Worm (Caenorhabditis elegans) whole organism, mixed stage, embryonic: Measurements from ENCODE around the gene ugt-11.

Experiments used
- bed-3 ChIP-seq: fragments of 200-800 bp; sonication (Bioruptor generic); optimal IDR thresholded peaks from 3 replicates; lab custom pipeline; 2018; ENCODE audit warnings: mild to moderate bottlenecking, missing genetic modification characterization, moderate library complexity, missing compliant biosample characterization
- blmp-1 ChIP-seq: fragments of 150-350 bp; optimal IDR thresholded peaks from 2 replicates; lab custom pipeline; 2014; ENCODE audit warnings: missing biosample characterization, missing genetic modification characterization
- ceh-39 ChIP-seq: fragments of 150-350 bp; optimal IDR thresholded peaks from 2 replicates; lab custom pipeline; 2014; ENCODE audit warnings: missing biosample characterization, missing genetic modification characterization
- ces-1 ChIP-seq: fragments of 150-350 bp; optimal IDR thresholded peaks from 2 replicates; lab custom pipeline; 2014; ENCODE audit warnings: missing biosample characterization, missing genetic modification reagents, missing genetic modification characterization
- drap-1 ChIP-seq: fragments of 200-800 bp; sonication (Bioruptor generic); optimal IDR thresholded peaks from 3 replicates; lab custom pipeline; 2018; ENCODE audit warnings: mild to moderate bottlenecking, missing genetic modification characterization, missing compliant biosample characterization
- elt-1 ChIP-seq: sonication (generic microtip); optimal IDR thresholded peaks from 2 replicates; lab custom pipeline; 2017; ENCODE audit warnings: missing genetic modification characterization, mild to moderate bottlenecking, missing compliant biosample characterization, antibody characterized with exemption, moderate library complexity, borderline replicate concordance; ENCODE audit not compliant: insufficient read depth
- lsy-2 ChIP-seq: fragments of 150-350 bp; optimal IDR thresholded peaks from 2 replicates; lab custom pipeline; 2014; ENCODE audit warnings: missing biosample characterization, missing genetic modification characterization
- mep-1 ChIP-seq: fragments of 150-350 bp; optimal IDR thresholded peaks from 2 replicates; lab custom pipeline; 2017; ENCODE audit warnings: missing biosample characterization, missing genetic modification reagents, missing genetic modification characterization, inconsistent platforms
- nhr-76 ChIP-seq: sonication (generic microtip); optimal IDR thresholded peaks from 2 replicates; lab custom pipeline; 2017; ENCODE audit warnings: missing biosample characterization, missing genetic modification characterization
- tbx-8 ChIP-seq: fragments of 200-800 bp; sonication (Bioruptor generic); optimal IDR thresholded peaks from 2 replicates; lab custom pipeline; 2018; ENCODE audit warnings: mild to moderate bottlenecking, missing genetic modification characterization, moderate library complexity, missing compliant biosample characterization
- unc-62 ChIP-seq: fragments of 150-350 bp; optimal IDR thresholded peaks from 2 replicates; lab custom pipeline; 2014; ENCODE audit warnings: missing biosample characterization, missing genetic modification reagents, missing genetic modification characterization

ugt-11 gene

DNA sequence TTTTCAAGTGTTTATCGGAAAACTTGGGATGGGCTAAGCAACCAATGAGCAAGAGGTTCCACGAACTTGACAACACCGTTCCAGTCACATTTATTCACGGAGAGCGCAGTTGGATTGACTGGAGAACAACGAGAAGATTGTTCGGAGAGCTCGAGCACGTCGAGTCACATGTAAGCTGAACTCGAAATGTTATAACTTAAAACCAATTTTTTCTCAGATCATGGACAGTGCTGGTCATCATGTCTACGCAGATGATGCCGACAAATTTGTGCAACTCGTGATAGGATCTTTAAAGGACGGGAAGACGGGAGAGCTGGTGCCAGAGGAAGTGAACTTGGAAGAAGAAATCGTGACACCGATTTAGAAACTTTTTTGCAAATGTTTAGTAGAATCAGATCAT is 48.4 kb downstream of the ugt-11 start:
- TF ChIP-seq mep-1 (tag; lab: Kevin White, UChicago) (no peak), nhr-76 (tag; lab: Kevin White, UChicago) (no peak), drap-1 (no peak), unc-62 (no peak), lsy-2 (no peak), elt-1 (no peak), ceh-39 (tag; lab: Kevin White, UChicago) (no peak), tbx-8 (GFP tag; lab: Kevin White, UChicago) (no peak), bed-3 (no peak)

DNA sequence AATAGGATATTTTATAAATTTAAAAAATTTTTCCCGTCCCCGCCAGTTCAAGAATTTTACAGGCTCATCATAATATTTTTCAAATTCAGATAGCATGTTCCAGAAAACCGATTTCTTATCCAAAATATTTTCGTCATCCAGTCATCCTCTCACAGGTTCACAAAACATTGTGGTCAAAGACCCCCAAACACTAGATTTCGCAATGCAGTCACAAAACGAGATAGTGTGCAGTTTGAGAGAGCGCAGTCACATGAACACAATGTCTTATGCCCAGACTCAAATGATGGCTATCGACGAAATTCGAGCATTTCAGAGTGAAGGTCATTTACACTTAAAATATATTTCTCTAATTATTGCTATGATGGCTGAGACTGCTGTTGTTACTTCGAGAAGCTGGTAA is 50.3 kb downstream of the ugt-11 start, which contains the start of gene abhd-5.2:
Gene abhd-5.2, plus strand, starts transcription at position 95 of the 400 bp plus-strand sequence.
- TF ChIP-seq ces-1 (GFP tag; lab: Kevin White, UChicago), result peak; percentile 37
- TF ChIP-seq blmp-1, result no peak
- no peak for TF ChIP-seq elt-1
